Worm (Caenorhabditis elegans) whole organism, late embryonic: Measurements from ENCODE around the gene R02F2.8.

Experiments
- ceh-31 ChIP-seq: sonication (generic microtip); optimal IDR thresholded peaks from 2 replicates; lab custom pipeline; 2016; ENCODE audit warnings: missing genetic modification characterization, missing compliant biosample characterization
- ceh-6 ChIP-seq: fragments of 200-800 bp; sonication (Bioruptor generic); optimal IDR thresholded peaks from 2 replicates; lab custom pipeline; 2018; ENCODE audit warnings: mild to moderate bottlenecking, missing genetic modification characterization, missing compliant biosample characterization
- lin-11 ChIP-seq: fragments of 200-800 bp; sonication (Bioruptor generic); optimal IDR thresholded peaks from 2 replicates; lab custom pipeline; 2018; ENCODE audit warnings: mild to moderate bottlenecking, missing genetic modification characterization, missing compliant biosample characterization
- pha-2 ChIP-seq: sonication (generic microtip); optimal IDR thresholded peaks from 2 replicates; lab custom pipeline; 2017; ENCODE audit warnings: mild to moderate bottlenecking, missing genetic modification characterization, missing compliant biosample characterization
- pha-4 ChIP-seq: fragments of 150-350 bp; optimal IDR thresholded peaks from 2 replicates; lab custom pipeline; 2018; ENCODE audit warnings: missing biosample characterization, missing genetic modification reagents, missing genetic modification characterization
- rnt-1 ChIP-seq: sonication (generic microtip); optimal IDR thresholded peaks from 2 replicates; lab custom pipeline; 2016; ENCODE audit warnings: missing genetic modification characterization, missing compliant biosample characterization
- sdc-2 ChIP-seq: sonication (generic microtip); optimal IDR thresholded peaks from 2 replicates; lab custom pipeline; 2016; ENCODE audit warnings: missing genotype, missing genetic modification characterization, missing compliant biosample characterization
- unc-3 ChIP-seq, 2 experiments: fragments of 200-800 bp in 1 of 2; sonication (Bioruptor generic) in 1 of 2; sonication (generic microtip) in 1 of 2; conservative IDR thresholded peaks in 1 of 2; optimal IDR thresholded peaks in 1 of 2; 2 replicates each; pipeline versions ENCODE4 v1.3.6 to Lab custom; 2016 to 2022; ENCODE audit warnings: missing compliant biosample characterization in 2 of 2, missing genetic modification characterization in 2 of 2, missing genetic modification reagents in 1 of 2
- unc-55 ChIP-seq: sonication (generic microtip); optimal IDR thresholded peaks from 2 replicates; lab custom pipeline; 2017; ENCODE audit warnings: missing biosample characterization, missing genetic modification reagents, missing genetic modification characterization

ce11 chrIII:5508669-5509068 is 13.6 kb upstream of the R02F2.8 start, which contains the start of gene D1044.7:
- no peak for TF ChIP-seq pha-2 (tag; lab: Kevin White, UChicago)
- no peak for TF ChIP-seq unc-55 (GFP tag; lab: Kevin White, UChicago)
- TF ChIP-seq rnt-1 (tag; lab: Kevin White, UChicago): no peak
- no peak for TF ChIP-seq sdc-2
- TF ChIP-seq ceh-31 (tag; lab: Kevin White, UChicago): no peak
- no peak for TF ChIP-seq ceh-6 (GFP tag; lab: Kevin White, UChicago)
- no peak for TF ChIP-seq unc-3 (GFP tag; conservative IDR thresholded peaks at IDR 0.05; lab: Robert Waterston, UW)
- TF ChIP-seq unc-3 (tag; optimal IDR thresholded peaks at IDR 0.05; lab: Kevin White, UChicago): no peak
- no peak for TF ChIP-seq lin-11 (tag; lab: Kevin White, UChicago)
- TF ChIP-seq pha-4 (tag; lab: Kevin White, UChicago): no peak
